Fruit fly (Drosophila melanogaster) whole organism, prepupa: Measurements from ENCODE around the gene cold.

Experiments used
- CG10669 ChIP-seq: fragments of 200-800 bp; sonication (Bioruptor generic); optimal IDR thresholded peaks from 3 replicates; lab custom pipeline; 2018; ENCODE audit warnings: missing biosample characterization, mild to moderate bottlenecking, missing genetic modification characterization, moderate library complexity
- CG11294 ChIP-seq: fragments of 200-800 bp; sonication (Bioruptor generic); IDR thresholded peaks from 2 replicates; pipeline ENCODE4 v1.3.6; 2022; ENCODE audit warnings: missing biosample characterization, missing genetic modification characterization
- CG11762 ChIP-seq: fragments of 200-800 bp; sonication (Bioruptor generic); optimal IDR thresholded peaks from 3 replicates; lab custom pipeline; 2016; ENCODE audit warnings: missing biosample characterization, missing genetic modification characterization; ENCODE audit not compliant: insufficient read depth
- CG11902 ChIP-seq: fragments of 200-800 bp; sonication (Bioruptor generic); optimal IDR thresholded peaks from 3 replicates; lab custom pipeline; 2016; ENCODE audit warnings: missing biosample characterization, missing genetic modification characterization
- CG16779 ChIP-seq: fragments of 200-800 bp; sonication (Bioruptor generic); optimal IDR thresholded peaks from 3 replicates; lab custom pipeline; 2017; ENCODE audit warnings: missing biosample characterization, mild to moderate bottlenecking, missing genetic modification characterization
- CG3032 ChIP-seq: fragments of 200-800 bp; optimal IDR thresholded peaks from 2 replicates; lab custom pipeline; 2019; ENCODE audit warnings: missing biosample characterization, mild to moderate bottlenecking, missing genetic modification characterization, moderate library complexity
- CG31627 ChIP-seq: fragments of 200-800 bp; sonication (Bioruptor generic); optimal IDR thresholded peaks from 3 replicates; lab custom pipeline; 2016; ENCODE audit warnings: missing biosample characterization, missing genetic modification characterization
- CG34406 ChIP-seq: fragments of 200-800 bp; sonication (Bioruptor generic); optimal IDR thresholded peaks from 3 replicates; lab custom pipeline; 2016; ENCODE audit warnings: missing biosample characterization, missing genetic modification characterization
- CG3919 ChIP-seq: fragments of 200-800 bp; sonication (Bioruptor generic); optimal IDR thresholded peaks from 3 replicates; lab custom pipeline; 2016; ENCODE audit warnings: missing biosample characterization, missing genetic modification characterization
- CG4318 ChIP-seq: fragments of 200-800 bp; sonication (Bioruptor generic); optimal IDR thresholded peaks from 3 replicates; lab custom pipeline; 2017; ENCODE audit warnings: missing biosample characterization, mild to moderate bottlenecking, missing genetic modification characterization
- CG6163 ChIP-seq: fragments of 200-800 bp; sonication (Bioruptor generic); IDR thresholded peaks from 3 replicates; pipeline ENCODE4 v1.3.6; 2022; ENCODE audit warnings: missing biosample characterization, missing genetic modification characterization
- CG6792 ChIP-seq: fragments of 200-800 bp; sonication (Bioruptor generic); optimal IDR thresholded peaks from 3 replicates; lab custom pipeline; 2016; ENCODE audit warnings: missing biosample characterization, missing genetic modification characterization
- CG6808 ChIP-seq: fragments of 200-800 bp; sonication (Bioruptor generic); optimal IDR thresholded peaks from 3 replicates; lab custom pipeline; 2017; ENCODE audit warnings: missing biosample characterization, missing genetic modification characterization, mild to moderate bottlenecking, moderate library complexity, missing genetic modification reagents
- CG6854 ChIP-seq: fragments of 200-800 bp; sonication (Bioruptor generic); optimal IDR thresholded peaks from 2 replicates; lab custom pipeline; 2017; ENCODE audit warnings: missing biosample characterization, mild to moderate bottlenecking, missing genetic modification characterization
- CG7368 ChIP-seq: fragments of 200-800 bp; sonication (Bioruptor generic); optimal IDR thresholded peaks from 3 replicates; lab custom pipeline; 2016; ENCODE audit warnings: missing biosample characterization, missing genetic modification characterization
- CG8319 ChIP-seq: fragments of 200-800 bp; sonication (Bioruptor generic); optimal IDR thresholded peaks from 3 replicates; lab custom pipeline; 2016; ENCODE audit warnings: missing biosample characterization, missing genetic modification characterization
- CG9139 ChIP-seq: fragments of 200-800 bp; sonication (Bioruptor generic); optimal IDR thresholded peaks from 3 replicates; lab custom pipeline; 2017; ENCODE audit warnings: missing biosample characterization, mild to moderate bottlenecking, missing genetic modification characterization
- Eip75B ChIP-seq: fragments of 200-800 bp; sonication (Bioruptor generic); optimal IDR thresholded peaks from 3 replicates; lab custom pipeline; 2016; ENCODE audit warnings: missing biosample characterization, missing genetic modification characterization
- Eip78C ChIP-seq: fragments of 200-800 bp; sonication (Bioruptor generic); peaks from one replicate; lab custom pipeline; 2016; ENCODE audit warnings: missing biosample characterization, missing genetic modification characterization
- Ets96B ChIP-seq: fragments of 200-800 bp; optimal IDR thresholded peaks from 2 replicates; lab custom pipeline; 2019; ENCODE audit warnings: missing biosample characterization, mild to moderate bottlenecking, missing genetic modification characterization, moderate library complexity
- Gug ChIP-seq: fragments of 200-800 bp; sonication (Bioruptor generic); IDR thresholded peaks from 2 replicates; pipeline ENCODE4 v1.3.6; 2022; ENCODE audit warnings: missing biosample characterization, missing genetic modification characterization
- Hr38 ChIP-seq: sonication (Bioruptor generic); optimal IDR thresholded peaks from 2 replicates; lab custom pipeline; 2016; ENCODE audit warnings: missing biosample characterization, missing genetic modification characterization
- Hr39 ChIP-seq: fragments of 200-800 bp; sonication (Bioruptor generic); optimal IDR thresholded peaks from 2 replicates; lab custom pipeline; 2016; ENCODE audit warnings: missing biosample characterization, missing genetic modification characterization
- Hr4 ChIP-seq: fragments of 200-800 bp; sonication (Bioruptor generic); optimal IDR thresholded peaks from 3 replicates; lab custom pipeline; 2016; ENCODE audit warnings: missing biosample characterization, missing genetic modification characterization
- Lpt ChIP-seq: fragments of 200-800 bp; sonication (Bioruptor generic); optimal IDR thresholded peaks from 3 replicates; lab custom pipeline; 2016; ENCODE audit warnings: missing biosample characterization, missing genetic modification characterization
- Met ChIP-seq: fragments of 200-800 bp; sonication (Bioruptor generic); optimal IDR thresholded peaks from 3 replicates; lab custom pipeline; 2016; ENCODE audit warnings: missing biosample characterization, missing genetic modification characterization
- OdsH ChIP-seq: fragments of 200-800 bp; sonication (Bioruptor generic); optimal IDR thresholded peaks from 3 replicates; lab custom pipeline; 2016; ENCODE audit warnings: missing biosample characterization, missing genetic modification characterization
- Smox ChIP-seq: fragments of 200-800 bp; sonication (Bioruptor generic); optimal IDR thresholded peaks from 3 replicates; lab custom pipeline; 2016; ENCODE audit warnings: missing biosample characterization, missing genetic modification characterization
- Sox15 ChIP-seq: fragments of 200-800 bp; sonication (Bioruptor generic); optimal IDR thresholded peaks from 3 replicates; lab custom pipeline; 2016; ENCODE audit warnings: missing biosample characterization, missing genetic modification characterization
- achi ChIP-seq: fragments of 200-800 bp; sonication (Bioruptor generic); optimal IDR thresholded peaks from 3 replicates; lab custom pipeline; 2016; ENCODE audit warnings: missing biosample characterization, missing genetic modification characterization
- cyc ChIP-seq: fragments of 200-800 bp; sonication (Bioruptor generic); optimal IDR thresholded peaks from 3 replicates; lab custom pipeline; 2016; ENCODE audit warnings: missing biosample characterization, missing genetic modification characterization
- dac ChIP-seq: fragments of 200-800 bp; sonication (Bioruptor generic); optimal IDR thresholded peaks from 2 replicates; lab custom pipeline; 2017; ENCODE audit warnings: missing biosample characterization, mild to moderate bottlenecking, missing genetic modification characterization
- dsx ChIP-seq: fragments of 200-800 bp; optimal IDR thresholded peaks from 3 replicates; lab custom pipeline; 2019; ENCODE audit warnings: missing biosample characterization, mild to moderate bottlenecking, missing genetic modification characterization, moderate library complexity; ENCODE audit not compliant: poor library complexity, severe bottlenecking
- eg ChIP-seq: fragments of 200-800 bp; sonication (Bioruptor generic); IDR thresholded peaks from 3 replicates; pipeline ENCODE4 v1.3.6; 2022; ENCODE audit warnings: missing biosample characterization, missing genetic modification characterization
- esn ChIP-seq: fragments of 200-800 bp; sonication (Bioruptor generic); optimal IDR thresholded peaks from 2 replicates; lab custom pipeline; 2016; ENCODE audit warnings: missing biosample characterization, mild to moderate bottlenecking, missing genetic modification characterization, moderate library complexity
- fd59A ChIP-seq: fragments of 200-800 bp; sonication (Bioruptor generic); optimal IDR thresholded peaks from 2 replicates; lab custom pipeline; 2017; ENCODE audit warnings: missing biosample characterization, mild to moderate bottlenecking, missing genetic modification characterization, missing genetic modification reagents
- fkh ChIP-seq: fragments of 200-800 bp; sonication (Bioruptor generic); optimal IDR thresholded peaks from 3 replicates; lab custom pipeline; 2017; ENCODE audit warnings: missing biosample characterization, mild to moderate bottlenecking, missing genetic modification characterization, moderate library complexity
- lz ChIP-seq: fragments of 200-800 bp; sonication (Bioruptor generic); optimal IDR thresholded peaks from 3 replicates; lab custom pipeline; 2016; ENCODE audit warnings: missing biosample characterization, missing genetic modification characterization
- pdm3 ChIP-seq: fragments of 200-800 bp; sonication (Bioruptor generic); optimal IDR thresholded peaks from 3 replicates; lab custom pipeline; 2016; ENCODE audit warnings: missing biosample characterization, missing genetic modification characterization
- ss ChIP-seq, 2 experiments: fragments of 200-800 bp; sonication (Bioruptor generic); optimal IDR thresholded peaks; 2 replicates in 1 of 2; 3 replicates in 1 of 2; lab custom pipeline; 2017 to 2018; ENCODE audit warnings: mild to moderate bottlenecking in 2 of 2, missing biosample characterization in 2 of 2, missing genetic modification characterization in 2 of 2, moderate library complexity in 1 of 2
- svp ChIP-seq: fragments of 200-800 bp; sonication (Bioruptor generic); peaks from one replicate; lab custom pipeline; 2016; ENCODE audit warnings: missing biosample characterization, missing genetic modification characterization
- topi ChIP-seq: fragments of 200-800 bp; sonication (Bioruptor generic); optimal IDR thresholded peaks from 3 replicates; lab custom pipeline; 2016; ENCODE audit warnings: missing biosample characterization, missing genetic modification characterization
- vri ChIP-seq: fragments of 200-800 bp; sonication (Bioruptor generic); optimal IDR thresholded peaks from 3 replicates; lab custom pipeline; 2016; ENCODE audit warnings: missing biosample characterization, mild to moderate bottlenecking, missing genetic modification characterization

The cold gene

DNA sequence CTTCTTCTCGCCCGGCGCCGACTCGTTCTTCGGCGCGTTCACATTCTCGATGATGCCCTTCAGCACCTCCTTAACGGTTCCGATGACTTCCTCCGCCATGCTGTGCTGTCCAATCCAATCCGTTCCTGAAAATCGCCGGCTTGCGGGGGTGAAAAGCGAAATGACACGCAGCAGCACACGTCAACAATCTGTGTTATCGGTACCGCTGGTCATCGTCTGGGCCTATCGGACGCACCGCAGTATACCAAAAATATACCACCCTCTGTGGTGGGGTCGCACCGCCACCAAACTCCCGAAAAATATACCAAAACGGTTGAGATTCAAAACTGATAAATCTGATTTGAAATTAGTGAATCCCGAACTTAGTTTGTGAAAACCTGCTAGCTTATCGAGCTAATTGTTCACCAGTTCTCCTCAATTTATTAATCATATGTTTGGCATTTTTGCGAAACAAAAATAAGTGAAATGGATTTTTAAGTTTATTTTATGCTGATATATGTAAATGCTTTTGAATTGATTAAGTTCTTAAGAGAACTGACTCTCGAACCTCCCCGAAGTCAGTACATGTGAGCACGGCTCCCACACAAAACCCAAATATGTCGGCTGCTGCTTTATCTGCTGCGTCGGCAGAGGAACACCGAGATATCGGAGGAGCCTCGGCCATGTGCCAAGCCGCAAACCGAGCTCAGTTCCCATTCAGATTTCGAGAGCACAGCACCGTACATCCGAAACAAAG lies 29.5 kb upstream of the cold start, which contains the start of the genes Spp and nAChRbeta3:
TSS of gene Spp (minus strand) at position 210 of the 736 bp plus-strand sequence.
TSS of gene nAChRbeta3 (plus strand) at position 686 of the 736 bp plus-strand sequence.
- TF ChIP-seq vri (GFP tag; lab: Kevin White, UChicago): no peak
- TF ChIP-seq CG31627 (GFP tag; lab: Kevin White, UChicago): no peak
- TF ChIP-seq Eip78C (GFP tag; lab: Kevin White, UChicago): peak; percentile 1
- peak; percentile 62 for TF ChIP-seq svp
- peak; percentile 14 for TF ChIP-seq achi (GFP tag; lab: Kevin White, UChicago)
- TF ChIP-seq, all 60 proteins: peak for 3

dm6 chr2L:547978-548377 lies 26.1 kb upstream of the cold start:
- TF ChIP-seq CG6163 (GFP tag; lab: Robert Waterston, UW): no peak
- no peak for TF ChIP-seq CG6792 (GFP tag; lab: Kevin White, UChicago)
- no peak for TF ChIP-seq CG4318 (GFP tag; lab: Kevin White, UChicago)
- TF ChIP-seq fkh (GFP tag; lab: Kevin White, UChicago): no peak
- no peak for TF ChIP-seq Smox (GFP tag; lab: Kevin White, UChicago)
- TF ChIP-seq CG11902 (GFP tag; lab: Kevin White, UChicago): no peak
- no peak for TF ChIP-seq Ets96B (tag; lab: Kevin White, UChicago)
- no peak for TF ChIP-seq CG8319
- TF ChIP-seq fd59A (GFP tag; lab: Kevin White, UChicago): no peak
- no peak for TF ChIP-seq CG6854
- TF ChIP-seq lz: no peak
- TF ChIP-seq vri (GFP tag; lab: Kevin White, UChicago): no peak
- no peak for TF ChIP-seq Lpt (GFP tag; lab: Kevin White, UChicago)

- TF ChIP-seq CG34406 (GFP tag; lab: Kevin White, UChicago): no peak
- TF ChIP-seq CG6854: no peak
- no peak for TF ChIP-seq fkh (GFP tag; lab: Kevin White, UChicago)
- no peak for TF ChIP-seq CG16779 (tag; lab: Kevin White, UChicago)
- no peak for TF ChIP-seq CG11762
- TF ChIP-seq svp: peak; percentile 33
- no peak for TF ChIP-seq Sox15 (GFP tag; lab: Kevin White, UChicago)
These were observed 24.5 kb upstream of the cold start for dm6 chr2L:549637-550036.

- no peak for TF ChIP-seq CG11294 (GFP tag; lab: Robert Waterston, UW)
- TF ChIP-seq CG31627 (GFP tag; lab: Kevin White, UChicago): no peak
- peak; percentile 19 for TF ChIP-seq dsx
- peak; percentile 26 for TF ChIP-seq Lpt (GFP tag; lab: Kevin White, UChicago)
- TF ChIP-seq cyc: no peak
- no peak for TF ChIP-seq Hr38 (GFP tag; lab: Kevin White, UChicago)
- TF ChIP-seq CG16779 (tag; lab: Kevin White, UChicago): peak; percentile 79
- TF ChIP-seq Eip78C (GFP tag; lab: Kevin White, UChicago): peak; percentile 82
- peak; percentile 67 for TF ChIP-seq CG6808
- TF ChIP-seq Hr39: peak; percentile 23
- peak; percentile 57; the same call in 1 of the 3 replicates for TF ChIP-seq eg
- no peak for TF ChIP-seq Hr4 (GFP tag; lab: Kevin White, UChicago)
- no peak for TF ChIP-seq CG34406 (GFP tag; lab: Kevin White, UChicago)
- peak; percentile 21 for TF ChIP-seq topi (GFP tag; lab: Kevin White, UChicago)
- peak; percentile 45 to 59 for TF ChIP-seq ss (GFP tag; optimal IDR thresholded peaks at IDR 0.05; lab: Kevin White, UChicago)
- no peak for TF ChIP-seq Met
- TF ChIP-seq CG7368 (GFP tag; lab: Kevin White, UChicago): no peak
- no peak for TF ChIP-seq CG11902 (GFP tag; lab: Kevin White, UChicago)
- no peak for TF ChIP-seq CG10669 (GFP tag; lab: Kevin White, UChicago)
- peak; percentile 48 for TF ChIP-seq Eip75B (GFP tag; lab: Kevin White, UChicago)
- peak; percentile 66; the same call in 2 of the 3 replicates for TF ChIP-seq CG6163 (GFP tag; lab: Robert Waterston, UW)
- peak; percentile 8 for TF ChIP-seq esn (GFP tag; lab: Kevin White, UChicago)
- peak; percentile 6 for TF ChIP-seq Ets96B (tag; lab: Kevin White, UChicago)
- peak; percentile 23 for TF ChIP-seq achi (GFP tag; lab: Kevin White, UChicago)
- no peak; the same call in 1 of the 2 replicates for TF ChIP-seq Gug (GFP tag; lab: Robert Waterston, UW)
- no peak for TF ChIP-seq OdsH (GFP tag; lab: Kevin White, UChicago)
- no peak for TF ChIP-seq fd59A (GFP tag; lab: Kevin White, UChicago)
- no peak for TF ChIP-seq CG3032 (tag; lab: Kevin White, UChicago)
- TF ChIP-seq dac (GFP tag; lab: Kevin White, UChicago): no peak
- no peak for TF ChIP-seq pdm3 (GFP tag; lab: Kevin White, UChicago)
- peak; percentile 64 for TF ChIP-seq CG9139 (GFP tag; lab: Kevin White, UChicago)
- peak; percentile 24 for TF ChIP-seq CG3919 (GFP tag; lab: Kevin White, UChicago)
These were observed 21.6 kb upstream of the cold start, which contains the start of gene Ets21C for dm6 chr2L:552432-552929. Gene Ets21C, minus strand, starts transcription at chr2L:552923.
